Worm (Caenorhabditis elegans): ENCODE measurements around the gene C55B6.1.
A peak's percentile ranks its signal among the peaks of the same experiment; 100 is the strongest.

The C55B6.1 gene

DNA sequence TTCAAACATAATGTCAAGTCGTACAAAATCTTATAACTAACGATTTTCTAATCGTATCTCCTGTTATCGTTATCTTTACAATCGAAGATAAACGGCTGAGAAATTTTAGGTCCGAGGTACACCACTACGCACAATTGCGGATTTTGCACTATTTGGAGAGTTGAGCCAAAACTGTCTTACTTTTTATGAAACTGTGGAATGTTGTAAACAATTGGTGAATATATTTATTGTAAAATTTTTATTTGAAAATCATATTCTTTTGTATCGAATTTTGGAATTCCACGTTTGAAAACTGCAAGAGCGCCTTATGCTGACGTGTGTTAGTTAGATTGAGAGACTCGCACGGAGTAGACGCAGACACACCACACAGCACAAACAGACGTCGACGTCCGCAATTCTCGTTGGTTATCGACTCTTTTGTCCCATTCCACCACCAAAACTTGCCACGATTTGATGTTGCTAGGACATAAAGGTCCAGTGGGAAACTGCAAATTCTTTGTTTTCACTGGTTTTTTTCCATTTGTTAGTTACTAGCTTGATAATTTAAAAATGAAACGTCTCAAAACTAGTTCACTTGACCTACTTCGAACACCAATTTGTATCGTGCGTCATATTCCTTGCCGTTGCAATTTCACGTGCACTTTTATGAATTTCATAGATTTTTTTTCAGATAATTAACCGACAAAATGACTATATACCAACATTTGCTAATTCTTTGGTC is 6.1 kb upstream of the C55B6.1 start, which contains the start of gene dnj-7:
TSS of gene dnj-7 (plus strand) at position 671 of the 721 bp plus-strand sequence.
- TF ChIP-seq F13C5.2 (tag; optimal IDR thresholded peaks at IDR 0.05) (peak; percentile 16), tbx-11 (GFP tag; IDR thresholded peaks at IDR 0.05) (no peak)

DNA sequence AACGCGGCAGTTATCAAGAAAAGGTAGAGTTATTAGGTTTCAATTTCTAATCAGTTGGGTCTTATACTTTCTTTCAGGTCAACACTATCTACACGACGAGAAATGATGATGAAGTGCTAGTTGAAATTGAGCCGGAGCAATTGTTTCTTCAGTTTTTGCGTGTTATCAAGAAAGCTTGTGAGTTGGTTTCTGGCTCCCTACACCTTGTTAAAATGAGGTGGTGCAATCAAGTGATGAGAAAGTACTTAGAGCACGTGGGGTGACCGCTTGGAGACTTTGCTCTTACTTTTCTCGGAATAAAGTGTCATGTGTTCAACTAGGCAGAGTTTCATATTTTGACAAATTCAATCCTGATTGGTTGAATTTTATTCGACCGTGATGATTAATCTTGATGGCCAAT is 311 bp downstream of the C55B6.1 start:
- no peak for TF ChIP-seq flt-1 (GFP tag; IDR thresholded peaks at IDR 0.05)
- TF ChIP-seq hnd-1 (tag; optimal IDR thresholded peaks at IDR 0.05): no peak
- no peak for TF ChIP-seq ceh-13 (GFP tag; optimal IDR thresholded peaks at IDR 0.05)
- TF ChIP-seq aly-1 (tag; optimal IDR thresholded peaks at IDR 0.05): no peak
- no peak for TF ChIP-seq hmbx-1 (tag; optimal IDR thresholded peaks at IDR 0.05)
- TF ChIP-seq B0310.2 (tag; optimal IDR thresholded peaks at IDR 0.05): no peak
- no peak for TF ChIP-seq ceh-36 (tag; optimal IDR thresholded peaks at IDR 0.05)
- no peak for TF ChIP-seq tra-4 (tag; optimal IDR thresholded peaks at IDR 0.05)
- no peak for TF ChIP-seq hmg-4 (GFP tag; optimal IDR thresholded peaks at IDR 0.05)
- TF ChIP-seq tbx-37 (GFP tag; conservative IDR thresholded peaks at IDR 0.05): no peak
- no peak for TF ChIP-seq scrt-1 (GFP tag; IDR thresholded peaks at IDR 0.05)
- TF ChIP-seq tbx-11 (GFP tag; IDR thresholded peaks at IDR 0.05): no peak
- no peak for TF ChIP-seq sea-1 (GFP tag; conservative IDR thresholded peaks at IDR 0.05)
- TF ChIP-seq pes-1 (GFP tag; IDR thresholded peaks at IDR 0.05): no peak
- TF ChIP-seq F13C5.2 (tag; optimal IDR thresholded peaks at IDR 0.05): no peak
- no peak for TF ChIP-seq ama-1 (optimal IDR thresholded peaks at IDR 0.05)

DNA sequence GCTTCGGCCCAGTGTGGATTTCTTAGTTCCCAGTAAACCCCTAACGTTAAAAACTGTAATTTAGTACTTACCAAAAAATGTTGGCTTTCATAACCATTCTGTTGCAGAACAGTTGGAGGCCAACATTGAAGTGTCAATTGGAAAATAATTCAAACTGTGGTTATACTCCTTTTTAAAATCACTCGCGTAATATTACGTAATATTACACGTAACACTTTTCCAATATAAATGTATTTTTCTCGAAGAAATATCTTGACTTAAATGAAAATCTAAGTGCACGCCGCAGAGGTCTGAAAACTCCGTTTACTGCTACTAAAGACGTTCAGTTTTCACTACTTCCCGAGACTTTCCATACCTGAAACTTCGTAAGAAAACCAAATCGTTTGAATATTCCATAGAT is 4.0 kb downstream of the C55B6.1 start:
- TF ChIP-seq pes-1 (GFP tag; IDR thresholded peaks at IDR 0.05) (no peak), ama-1 (optimal IDR thresholded peaks at IDR 0.05) (no peak), aly-1 (tag; optimal IDR thresholded peaks at IDR 0.05) (no peak), ceh-13 (GFP tag; optimal IDR thresholded peaks at IDR 0.05) (no peak), B0310.2 (tag; optimal IDR thresholded peaks at IDR 0.05) (no peak), tra-4 (tag; optimal IDR thresholded peaks at IDR 0.05) (no peak), tbx-37 (GFP tag; conservative IDR thresholded peaks at IDR 0.05) (no peak), hnd-1 (tag; optimal IDR thresholded peaks at IDR 0.05) (no peak)

DNA sequence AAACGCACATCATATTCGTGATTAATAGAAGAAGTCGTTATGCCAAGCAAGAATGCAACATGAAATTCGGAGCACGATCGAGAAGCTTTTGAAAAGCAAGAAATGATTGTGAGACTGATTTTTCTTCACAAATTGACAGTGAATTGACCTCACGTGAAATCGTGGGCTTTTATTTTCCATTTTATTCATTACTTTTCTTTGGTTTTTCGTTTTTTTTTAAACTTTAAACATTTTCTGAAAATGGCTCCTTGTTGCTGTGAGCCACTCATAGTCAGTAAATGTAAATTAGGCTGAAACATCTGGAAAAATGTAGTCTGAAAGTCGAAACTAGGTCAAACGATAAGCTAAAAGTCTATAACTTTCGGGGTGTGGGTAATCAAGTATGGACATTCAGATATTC is 5.0 kb downstream of the C55B6.1 start, which contains the start of gene C55B6.5:
TSS of gene C55B6.5 (minus strand) at position 101 of the 400 bp plus-strand sequence.
- TF ChIP-seq pes-1 (GFP tag; IDR thresholded peaks at IDR 0.05) (no peak), ceh-36 (tag; optimal IDR thresholded peaks at IDR 0.05) (no peak), ets-7 (tag; optimal IDR thresholded peaks at IDR 0.05) (no peak), scrt-1 (GFP tag; IDR thresholded peaks at IDR 0.05) (no peak)

DNA sequence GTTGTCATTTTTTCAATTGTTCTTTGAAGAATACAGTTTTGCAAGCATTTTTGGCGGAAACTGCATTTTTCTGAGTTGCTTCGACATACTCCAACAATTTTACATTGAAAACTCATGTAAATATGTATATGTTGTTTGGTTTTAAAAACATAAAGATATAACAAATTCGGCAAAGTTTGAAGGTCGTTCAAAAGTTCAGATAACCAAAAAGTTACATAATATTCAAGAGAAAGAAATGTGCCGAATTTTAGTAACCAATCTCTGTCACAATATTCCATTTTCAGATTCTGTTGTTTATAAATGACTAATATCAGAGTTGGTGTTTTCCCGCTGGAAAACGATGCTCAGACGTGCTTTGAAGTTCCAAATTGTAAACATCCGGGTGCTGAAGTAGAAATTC is 6.3 kb downstream of the C55B6.1 start, which contains the start of gene ZK867.2:
TSS of gene ZK867.2 (plus strand) at position 301 of the 400 bp plus-strand sequence.
- no peak for TF ChIP-seq hmbx-1 (tag; optimal IDR thresholded peaks at IDR 0.05)
- no peak for TF ChIP-seq sea-1 (GFP tag; conservative IDR thresholded peaks at IDR 0.05)
- TF ChIP-seq ets-7 (tag; optimal IDR thresholded peaks at IDR 0.05): no peak
- no peak for TF ChIP-seq flt-1 (GFP tag; IDR thresholded peaks at IDR 0.05)
- TF ChIP-seq hnd-1 (tag; optimal IDR thresholded peaks at IDR 0.05): no peak
- TF ChIP-seq tbx-11 (GFP tag; IDR thresholded peaks at IDR 0.05): no peak
- no peak for TF ChIP-seq ceh-13 (GFP tag; optimal IDR thresholded peaks at IDR 0.05)
- no peak for TF ChIP-seq ama-1 (optimal IDR thresholded peaks at IDR 0.05)
- TF ChIP-seq aly-1 (tag; optimal IDR thresholded peaks at IDR 0.05): no peak
- TF ChIP-seq tra-4 (tag; optimal IDR thresholded peaks at IDR 0.05): no peak
- no peak for TF ChIP-seq scrt-1 (GFP tag; IDR thresholded peaks at IDR 0.05)
- TF ChIP-seq ceh-36 (tag; optimal IDR thresholded peaks at IDR 0.05): no peak
- TF ChIP-seq pes-1 (GFP tag; IDR thresholded peaks at IDR 0.05): no peak
- TF ChIP-seq B0310.2 (tag; optimal IDR thresholded peaks at IDR 0.05): no peak
- no peak for TF ChIP-seq F13C5.2 (tag; optimal IDR thresholded peaks at IDR 0.05)
- TF ChIP-seq hmg-4 (GFP tag; optimal IDR thresholded peaks at IDR 0.05): no peak

DNA sequence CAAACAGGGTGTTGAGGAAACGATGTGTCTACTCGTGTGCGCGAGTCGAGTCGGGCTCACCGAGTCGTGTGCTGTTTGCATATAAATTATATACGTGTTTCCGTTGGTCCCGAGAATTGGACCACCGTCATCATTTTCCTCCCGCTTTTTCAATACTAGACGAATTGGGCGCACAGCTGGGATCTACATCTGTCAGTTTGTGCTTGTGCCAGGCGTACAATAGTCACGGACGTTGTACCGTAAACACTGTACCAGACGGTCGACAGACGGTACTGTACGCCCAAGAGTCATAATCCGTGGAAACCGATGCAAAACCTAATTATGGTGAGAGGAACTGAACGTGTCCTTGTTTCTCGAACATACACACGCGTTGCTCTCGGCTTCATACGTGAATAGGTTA is 9.0 kb downstream of the C55B6.1 start:
- no peak for TF ChIP-seq tra-4 (tag; optimal IDR thresholded peaks at IDR 0.05)
- no peak for TF ChIP-seq F13C5.2 (tag; optimal IDR thresholded peaks at IDR 0.05)
- TF ChIP-seq hnd-1 (tag; optimal IDR thresholded peaks at IDR 0.05): no peak
- no peak for TF ChIP-seq tbx-11 (GFP tag; IDR thresholded peaks at IDR 0.05)
- no peak for TF ChIP-seq B0310.2 (tag; optimal IDR thresholded peaks at IDR 0.05)
- no peak for TF ChIP-seq ceh-13 (GFP tag; optimal IDR thresholded peaks at IDR 0.05)
- TF ChIP-seq hmg-4 (GFP tag; optimal IDR thresholded peaks at IDR 0.05): no peak
- no peak for TF ChIP-seq ama-1 (optimal IDR thresholded peaks at IDR 0.05)
- TF ChIP-seq hmbx-1 (tag; optimal IDR thresholded peaks at IDR 0.05): no peak
- no peak for TF ChIP-seq tbx-37 (GFP tag; conservative IDR thresholded peaks at IDR 0.05)
- no peak for TF ChIP-seq ceh-36 (tag; optimal IDR thresholded peaks at IDR 0.05)
- no peak for TF ChIP-seq pes-1 (GFP tag; IDR thresholded peaks at IDR 0.05)

DNA sequence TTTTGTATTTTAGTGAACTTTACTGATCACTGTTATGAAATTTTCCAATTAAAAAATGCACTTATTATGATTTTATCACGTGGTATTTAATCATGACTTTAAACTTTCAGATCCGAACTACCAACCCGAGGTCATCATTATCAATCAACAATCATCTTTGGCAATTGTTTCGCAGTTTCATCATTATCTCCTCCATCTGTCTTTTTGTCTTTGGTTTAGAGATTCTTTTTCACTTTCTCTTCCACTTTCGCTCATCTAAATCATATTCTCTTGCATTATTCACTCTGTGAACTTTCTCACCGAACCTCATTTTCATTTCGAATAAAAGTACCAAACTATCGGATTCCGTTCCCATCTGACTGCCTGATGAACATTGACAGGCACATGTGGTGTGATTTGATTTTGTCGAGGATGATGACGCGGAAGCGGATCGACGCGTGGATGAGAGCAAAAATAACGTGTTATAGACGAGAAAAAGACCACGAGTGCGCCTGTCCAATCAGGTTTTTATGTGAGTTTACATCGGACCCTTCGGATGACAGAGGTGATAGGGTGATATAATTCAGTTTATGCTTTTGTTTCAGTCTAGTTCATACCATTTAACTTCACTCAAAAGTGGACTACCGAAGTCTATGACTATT is 10.4 kb downstream of the C55B6.1 start:
- TF ChIP-seq hnd-1 (tag; optimal IDR thresholded peaks at IDR 0.05) (no peak), ets-7 (tag; optimal IDR thresholded peaks at IDR 0.05) (no peak), ceh-36 (tag; optimal IDR thresholded peaks at IDR 0.05) (no peak), B0310.2 (tag; optimal IDR thresholded peaks at IDR 0.05) (no peak), tbx-37 (GFP tag; conservative IDR thresholded peaks at IDR 0.05) (no peak), ama-1 (optimal IDR thresholded peaks at IDR 0.05) (no peak)

DNA sequence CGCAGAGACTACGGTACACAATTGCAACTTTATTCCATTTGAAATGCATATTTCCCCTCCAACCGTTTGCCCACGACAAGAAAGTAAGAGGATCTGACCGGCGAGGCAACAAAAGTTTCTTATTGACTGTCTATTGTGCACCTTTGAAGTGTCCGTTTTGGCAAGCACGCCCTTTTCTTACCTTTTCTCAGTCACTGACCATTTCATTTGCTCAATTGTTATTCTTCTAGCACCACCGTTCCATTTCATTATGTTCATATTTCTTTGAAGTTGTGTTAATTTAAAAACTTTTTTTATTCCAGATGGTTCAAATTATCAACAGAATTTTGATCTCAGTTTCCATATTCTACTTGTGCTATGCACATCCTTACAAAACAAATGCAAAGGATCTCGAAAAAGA is 11.2 kb downstream of the C55B6.1 start, which contains the start of gene spp-22:
TSS of gene spp-22 (plus strand) at position 301 of the 400 bp plus-strand sequence.
- TF ChIP-seq tra-4 (tag; optimal IDR thresholded peaks at IDR 0.05): no peak
